Fruit fly (Drosophila melanogaster) whole organism, embryonic: ENCODE data around the gene CG5157.

Source experiments
- Aef1 ChIP-seq: fragments of 200-800 bp; sonication (Bioruptor generic); IDR thresholded peaks from 3 replicates; pipeline ENCODE4 v1.3.6; 2022; ENCODE audit warnings: missing biosample characterization, missing genetic modification characterization
- Bteb2 ChIP-seq: fragments of 200-800 bp; sonication (Bioruptor generic); optimal IDR thresholded peaks from 2 replicates; lab custom pipeline; 2016; ENCODE audit warnings: missing biosample characterization, missing genetic modification characterization
- CG10979 ChIP-seq: fragments of 200-800 bp; sonication (Bioruptor generic); optimal IDR thresholded peaks from 2 replicates; lab custom pipeline; 2018; ENCODE audit warnings: missing biosample characterization, mild to moderate bottlenecking, missing genetic modification characterization, moderate library complexity
- CG11560 ChIP-seq: fragments of 200-800 bp; sonication (Bioruptor generic); IDR thresholded peaks from 3 replicates; pipeline ENCODE4 v1.3.6; 2022; ENCODE audit warnings: missing biosample characterization, missing genetic modification characterization
- CG11723 ChIP-seq: fragments of 200-800 bp; sonication (Bioruptor generic); optimal IDR thresholded peaks from 2 replicates; lab custom pipeline; 2017; ENCODE audit warnings: missing biosample characterization, mild to moderate bottlenecking, missing genetic modification characterization
- CG12391 ChIP-seq: fragments of 200-800 bp; sonication (Bioruptor generic); optimal IDR thresholded peaks from 3 replicates; lab custom pipeline; 2018; ENCODE audit warnings: missing biosample characterization, mild to moderate bottlenecking, missing genetic modification characterization, moderate library complexity
- CG12769 ChIP-seq: fragments of 200-800 bp; sonication (Bioruptor generic); optimal IDR thresholded peaks from 2 replicates; lab custom pipeline; 2019; ENCODE audit warnings: missing biosample characterization, mild to moderate bottlenecking, missing genetic modification characterization, moderate library complexity
- CG13894 ChIP-seq: fragments of 200-800 bp; sonication (Bioruptor generic); optimal IDR thresholded peaks from 3 replicates; lab custom pipeline; 2018; ENCODE audit warnings: missing biosample characterization, mild to moderate bottlenecking, missing genetic modification characterization, moderate library complexity
- CG15514 ChIP-seq: fragments of 200-800 bp; sonication (Bioruptor generic); optimal IDR thresholded peaks from 3 replicates; lab custom pipeline; 2017; ENCODE audit warnings: missing biosample characterization, missing genetic modification characterization, mild to moderate bottlenecking, moderate library complexity, missing genetic modification reagents
- CG17912 ChIP-seq: fragments of 200-800 bp; sonication (Bioruptor generic); optimal IDR thresholded peaks from 2 replicates; lab custom pipeline; 2018; ENCODE audit warnings: missing biosample characterization, mild to moderate bottlenecking, missing genetic modification characterization
- CG18011 ChIP-seq: fragments of 200-800 bp; sonication (Bioruptor generic); optimal IDR thresholded peaks from 2 replicates; lab custom pipeline; 2017; ENCODE audit warnings: missing biosample characterization, missing genetic modification characterization, mild to moderate bottlenecking, moderate library complexity, missing genotype
- CG2120 ChIP-seq: fragments of 200-800 bp; sonication (Bioruptor generic); optimal IDR thresholded peaks from 3 replicates; lab custom pipeline; 2016; ENCODE audit warnings: missing biosample characterization, missing genetic modification characterization
- CG2889 ChIP-seq: fragments of 200-800 bp; sonication (Bioruptor generic); IDR thresholded peaks from 3 replicates; pipeline ENCODE4 v1.3.6; 2022; ENCODE audit warnings: missing biosample characterization, missing genetic modification characterization
- CG3407 ChIP-seq: fragments of 200-800 bp; sonication (Bioruptor generic); optimal IDR thresholded peaks from 2 replicates; lab custom pipeline; 2018; ENCODE audit warnings: missing biosample characterization, mild to moderate bottlenecking, missing genetic modification characterization
- CG3995 ChIP-seq: fragments of 200-800 bp; sonication (Bioruptor generic); optimal IDR thresholded peaks from 3 replicates; lab custom pipeline; 2016; ENCODE audit warnings: missing biosample characterization, missing genetic modification characterization
- CG4282 ChIP-seq: fragments of 200-800 bp; sonication (Bioruptor generic); optimal IDR thresholded peaks from 2 replicates; lab custom pipeline; 2016; ENCODE audit warnings: missing biosample characterization, missing genetic modification characterization
- CG6272 ChIP-seq: fragments of 200-800 bp; sonication (Bioruptor generic); IDR thresholded peaks from 2 replicates; pipeline ENCODE4 v1.3.6; 2022; ENCODE audit warnings: missing biosample characterization, missing genetic modification characterization
- CG8765 ChIP-seq: fragments of 200-800 bp; sonication (Bioruptor generic); IDR thresholded peaks from 2 replicates; pipeline ENCODE4 v1.3.6; 2022; ENCODE audit warnings: missing biosample characterization, missing genetic modification characterization
- E2f1 ChIP-seq: fragments of 200-800 bp; sonication (Bioruptor generic); IDR thresholded peaks from 2 replicates; pipeline ENCODE4 v1.3.6; 2022; ENCODE audit warnings: missing biosample characterization, missing genetic modification characterization
- Fer1 ChIP-seq: fragments of 200-800 bp; sonication (Bioruptor generic); optimal IDR thresholded peaks from 2 replicates; lab custom pipeline; 2017; ENCODE audit warnings: missing biosample characterization, mild to moderate bottlenecking, missing genetic modification characterization
- Gug ChIP-seq: fragments of 200-800 bp; sonication (Bioruptor generic); IDR thresholded peaks from 4 replicates; pipeline ENCODE4 v1.3.6; 2022; ENCODE audit warnings: missing biosample characterization, missing genetic modification characterization
- H2.0 ChIP-seq: fragments of 200-800 bp; sonication (Bioruptor generic); IDR thresholded peaks from 2 replicates; pipeline ENCODE4 v1.3.6; 2022; ENCODE audit warnings: missing biosample characterization, missing genetic modification characterization
- HLH54F ChIP-seq: fragments of 200-800 bp; sonication (Bioruptor generic); optimal IDR thresholded peaks from 3 replicates; lab custom pipeline; 2016; ENCODE audit warnings: missing biosample characterization, missing genetic modification characterization
- Hr3 ChIP-seq: fragments of 200-800 bp; sonication (Bioruptor generic); optimal IDR thresholded peaks from 3 replicates; lab custom pipeline; 2016; ENCODE audit warnings: missing biosample characterization, missing genetic modification characterization
- Lhr ChIP-seq: fragments of 200-800 bp; sonication (Bioruptor generic); optimal IDR thresholded peaks from 3 replicates; lab custom pipeline; 2017; ENCODE audit warnings: mild to moderate bottlenecking, missing biosample characterization, missing genetic modification reagents, missing genetic modification characterization
- Lim3 ChIP-seq: fragments of 200-800 bp; sonication (Bioruptor generic); IDR thresholded peaks from 2 replicates; pipeline ENCODE4 v1.3.6; 2022; ENCODE audit warnings: missing biosample characterization, missing genetic modification characterization
- MBD-R2 ChIP-seq: fragments of 200-800 bp; sonication (Bioruptor generic); IDR thresholded peaks from 2 replicates; pipeline ENCODE4 v1.3.6; 2022; ENCODE audit warnings: missing biosample characterization, missing genetic modification characterization
- Med ChIP-seq: fragments of 200-800 bp; sonication (Bioruptor generic); peaks from one replicate; lab custom pipeline; 2016; ENCODE audit warnings: missing biosample characterization, missing genetic modification characterization, mild to moderate bottlenecking, inconsistent platforms, moderate library complexity
- Mes4 ChIP-seq: fragments of 200-800 bp; sonication (Bioruptor generic); optimal IDR thresholded peaks from 2 replicates; lab custom pipeline; 2016; ENCODE audit warnings: missing biosample characterization, missing genetic modification characterization
- Oaz ChIP-seq: fragments of 200-800 bp; sonication (Bioruptor generic); IDR thresholded peaks from 2 replicates; pipeline ENCODE4 v1.3.6; 2022; ENCODE audit warnings: missing biosample characterization, missing genetic modification characterization
- Opbp ChIP-seq: fragments of 200-800 bp; sonication (Bioruptor generic); IDR thresholded peaks from 3 replicates; pipeline ENCODE4 v1.3.6; 2022; ENCODE audit warnings: missing biosample characterization, missing genetic modification characterization; ENCODE audit not compliant: partially characterized antibody
- PHDP ChIP-seq: fragments of 200-800 bp; sonication (Bioruptor generic); optimal IDR thresholded peaks from 3 replicates; lab custom pipeline; 2018; ENCODE audit warnings: missing biosample characterization, mild to moderate bottlenecking, missing genetic modification characterization, moderate library complexity
- Ravus ChIP-seq: fragments of 200-800 bp; sonication (Bioruptor generic); IDR thresholded peaks from 2 replicates; pipeline ENCODE4 v1.3.6; 2022; ENCODE audit warnings: missing biosample characterization, missing genetic modification characterization
- Six4 ChIP-seq: fragments of 200-800 bp; sonication (Bioruptor generic); optimal IDR thresholded peaks from 2 replicates; lab custom pipeline; 2016; ENCODE audit warnings: missing biosample characterization, missing genetic modification characterization
- Usf ChIP-seq: fragments of 200-800 bp; sonication (Bioruptor generic); optimal IDR thresholded peaks from 2 replicates; lab custom pipeline; 2017; ENCODE audit warnings: missing genotype, missing biosample characterization, missing genetic modification characterization
- bab2 ChIP-seq: fragments of 200-800 bp; sonication (Bioruptor generic); optimal IDR thresholded peaks from 2 replicates; lab custom pipeline; 2016; ENCODE audit warnings: missing biosample characterization, missing genetic modification characterization
- br ChIP-seq: fragments of >200 bp; optimal IDR thresholded peaks from 2 replicates; lab custom pipeline; 2017
- crc ChIP-seq: fragments of 200-800 bp; sonication (Bioruptor generic); optimal IDR thresholded peaks from 2 replicates; lab custom pipeline; 2016; ENCODE audit warnings: missing biosample characterization, missing genetic modification characterization
- dati ChIP-seq: fragments of 200-800 bp; sonication (Bioruptor generic); IDR thresholded peaks from 2 replicates; pipeline ENCODE4 v1.3.6; 2022; ENCODE audit warnings: missing biosample characterization, missing genetic modification characterization
- dm ChIP-seq: fragments of 200-800 bp; sonication (Bioruptor generic); optimal IDR thresholded peaks from 3 replicates; lab custom pipeline; 2016; ENCODE audit warnings: missing biosample characterization, missing genetic modification characterization
- gt ChIP-seq: fragments of 200-800 bp; sonication (Bioruptor generic); IDR thresholded peaks from 2 replicates; pipeline ENCODE4 v1.3.6; 2022; ENCODE audit warnings: missing biosample characterization, missing genetic modification characterization
- insv ChIP-seq, 2 experiments: fragments of 200-800 bp; sonication (Bioruptor generic); optimal IDR thresholded peaks; 3 replicates each; lab custom pipeline; 2016 to 2018; ENCODE audit warnings: missing biosample characterization in 2 of 2, missing genetic modification characterization in 2 of 2
- kah ChIP-seq: fragments of 200-800 bp; sonication (Bioruptor generic); optimal IDR thresholded peaks from 2 replicates; lab custom pipeline; 2018; ENCODE audit warnings: missing biosample characterization, mild to moderate bottlenecking, missing genetic modification characterization
- lov ChIP-seq, 2 experiments: fragments of 200-800 bp in 1 of 2; fragments of >200 bp in 1 of 2; sonication (Bioruptor generic) in 1 of 2; IDR thresholded peaks in 1 of 2; optimal IDR thresholded peaks in 1 of 2; 2 replicates in 1 of 2; 3 replicates in 1 of 2; pipeline versions ENCODE4 v1.3.6 to Lab custom; 2017 to 2022; ENCODE audit warnings: missing biosample characterization in 1 of 2, missing genetic modification characterization in 1 of 2
- mam ChIP-seq: fragments of 200-800 bp; sonication (Bioruptor generic); optimal IDR thresholded peaks from 3 replicates; lab custom pipeline; 2016; ENCODE audit warnings: missing biosample characterization, missing genetic modification characterization
- mld ChIP-seq: fragments of 200-800 bp; sonication (Bioruptor generic); IDR thresholded peaks from 3 replicates; pipeline ENCODE4 v1.3.6; 2022; ENCODE audit warnings: missing biosample characterization, missing genetic modification characterization; ENCODE audit not compliant: partially characterized antibody
- pho ChIP-seq: fragments of 200-800 bp; sonication (Bioruptor generic); optimal IDR thresholded peaks from 2 replicates; lab custom pipeline; 2016; ENCODE audit warnings: missing biosample characterization, missing genetic modification characterization
- phol ChIP-seq: fragments of 200-800 bp; sonication (Bioruptor generic); optimal IDR thresholded peaks from 3 replicates; lab custom pipeline; 2018; ENCODE audit warnings: missing biosample characterization, mild to moderate bottlenecking, missing genetic modification characterization, moderate library complexity
- scrt ChIP-seq: fragments of 200-800 bp; sonication (Bioruptor generic); optimal IDR thresholded peaks from 2 replicates; lab custom pipeline; 2018; ENCODE audit warnings: missing biosample characterization, mild to moderate bottlenecking, missing genetic modification characterization, moderate library complexity
- sim ChIP-seq: fragments of 200-800 bp; sonication (Bioruptor generic); IDR thresholded peaks from 2 replicates; pipeline ENCODE4 v1.3.6; 2022; ENCODE audit warnings: missing biosample characterization, missing genetic modification characterization
- tup ChIP-seq: fragments of 200-800 bp; sonication (Bioruptor generic); optimal IDR thresholded peaks from 2 replicates; lab custom pipeline; 2016; ENCODE audit warnings: missing biosample characterization, mild to moderate bottlenecking, missing genetic modification characterization, moderate library complexity

Gene CG5157

DNA sequence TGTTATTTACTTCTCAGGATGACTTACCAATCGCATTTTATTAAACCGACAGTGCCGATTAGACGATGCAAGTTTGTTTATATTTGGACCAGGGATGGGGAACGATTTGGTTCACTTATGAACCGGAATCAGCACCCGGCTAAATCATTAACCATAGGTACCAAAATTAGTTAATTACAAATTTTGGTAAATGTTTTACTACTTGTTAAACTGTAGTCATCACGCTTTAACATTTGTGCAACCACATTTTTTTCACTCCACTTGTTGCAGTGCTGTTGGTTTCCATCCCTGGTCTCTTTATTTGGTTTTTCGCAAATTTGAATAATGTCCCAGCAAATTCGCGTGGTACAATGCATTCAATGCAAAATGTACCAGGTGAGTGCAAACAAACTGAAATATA, 32.2 kb downstream of the CG5157 start, which contains the start of the genes IntS9 and CG43295 (continued):
- peak; percentile 93 for TF ChIP-seq scrt (GFP tag; lab: Kevin White, UChicago)
- no peak for TF ChIP-seq Opbp
- TF ChIP-seq mam (GFP tag; lab: Kevin White, UChicago), result peak; percentile 89
- no peak for TF ChIP-seq Fer1
- TF ChIP-seq CG10979 (tag; lab: Kevin White, UChicago), result peak; percentile 82
- peak; percentile 80 for TF ChIP-seq pho
- peak; percentile 16 for TF ChIP-seq CG17912 (GFP tag; lab: Kevin White, UChicago)
- TF ChIP-seq Aef1 (GFP tag; lab: Robert Waterston, UW), result peak; percentile 82
- TF ChIP-seq E2f1, result peak; percentile 82
- peak; percentile 48 for TF ChIP-seq Lhr (GFP tag; lab: Kevin White, UChicago)
- TF ChIP-seq mld (GFP tag; lab: Robert Waterston, UW), result no peak
- TF ChIP-seq CG8765 (GFP tag; lab: Robert Waterston, UW), result peak; percentile 75
- no peak for TF ChIP-seq CG11723
- TF ChIP-seq dati (GFP tag; lab: Robert Waterston, UW), result peak; percentile 82
- TF ChIP-seq MBD-R2 (GFP tag; lab: Robert Waterston, UW), result peak; percentile 94
- peak; percentile 82 for TF ChIP-seq Mes4 (GFP tag; lab: Kevin White, UChicago)
- TF ChIP-seq crc (GFP tag; lab: Kevin White, UChicago), result peak; percentile 77
- peak; percentile 89 for TF ChIP-seq HLH54F (GFP tag; lab: Kevin White, UChicago)
- TF ChIP-seq CG3995 (GFP tag; lab: Kevin White, UChicago), result peak; percentile 55
- TF ChIP-seq kah, result peak; percentile 34
- no peak for TF ChIP-seq br (lab: Kevin White, UChicago)
- TF ChIP-seq Hr3 (GFP tag; lab: Kevin White, UChicago), result peak; percentile 83
- TF ChIP-seq CG12769 (tag; lab: Kevin White, UChicago), result no peak
- TF ChIP-seq gt, result peak; percentile 45
- TF ChIP-seq Oaz (GFP tag; lab: Robert Waterston, UW), result peak; percentile 74
- TF ChIP-seq bab2 (GFP tag; lab: Kevin White, UChicago), result peak; percentile 86
- peak; percentile 98 for TF ChIP-seq Med (GFP tag; lab: Kevin White, UChicago)
- TF ChIP-seq PHDP (tag; lab: Kevin White, UChicago), result no peak
- TF ChIP-seq phol (tag; lab: Kevin White, UChicago), result peak; percentile 84
- peak; percentile 90 for TF ChIP-seq CG2120 (GFP tag; lab: Kevin White, UChicago)
- peak; percentile 60; the same call in 1 of the 2 replicates for TF ChIP-seq sim (GFP tag; lab: Robert Waterston, UW)
- TF ChIP-seq lov (optimal IDR thresholded peaks at IDR 0.05; lab: Kevin White, UChicago), result no peak
- peak; percentile 74; the same call in 1 of the 3 replicates for TF ChIP-seq lov (GFP tag; IDR thresholded peaks at IDR 0.05; lab: Robert Waterston, UW)
- TF ChIP-seq Lim3 (GFP tag; lab: Robert Waterston, UW), result no peak
- peak; percentile 74 for TF ChIP-seq dm (GFP tag; lab: Kevin White, UChicago)
- TF ChIP-seq Usf, result peak; percentile 64
- TF ChIP-seq insv (GFP tag; optimal IDR thresholded peaks at IDR 0.05; lab: Kevin White, UChicago), result no peak
- peak; percentile 99 for TF ChIP-seq CG15514 (GFP tag; lab: Kevin White, UChicago)
- TF ChIP-seq H2.0, result peak; percentile 84
- TF ChIP-seq Gug, result peak; percentile 68
- no peak for TF ChIP-seq CG13894 (tag; lab: Kevin White, UChicago)
- TF ChIP-seq CG6272 (GFP tag; lab: Robert Waterston, UW), result peak; percentile 77
- peak; percentile 69 for TF ChIP-seq CG4282 (GFP tag; lab: Kevin White, UChicago)
- peak; percentile 82 for TF ChIP-seq Six4 (GFP tag; lab: Kevin White, UChicago)
- TF ChIP-seq CG2889, result peak; percentile 67; the same call in 2 of the 3 replicates
- TF ChIP-seq tup (GFP tag; lab: Kevin White, UChicago), result peak; percentile 69
- TF ChIP-seq CG11560 (tag; lab: Robert Waterston, UW), result peak; percentile 56; the same call in 1 of the 3 replicates
- no peak for TF ChIP-seq CG3407 (GFP tag; lab: Kevin White, UChicago)
- peak; percentile 80 for TF ChIP-seq Bteb2
- TF ChIP-seq Ravus (GFP tag; lab: Robert Waterston, UW), result peak; percentile 51
- TF ChIP-seq CG12391, result peak; percentile 87
- peak; percentile 70 for TF ChIP-seq CG18011 (GFP tag; lab: Kevin White, UChicago)
